Worm (Caenorhabditis elegans) whole organism, L1 larva: Measurements from ENCODE around the gene srw-71.

Experiments used
- C34B4.2 ChIP-seq: sonication (generic microtip); optimal IDR thresholded peaks from 2 replicates; lab custom pipeline; 2017; ENCODE audit warnings: mild to moderate bottlenecking, missing genetic modification characterization, missing compliant biosample characterization
- F16B12.6 ChIP-seq: fragments of 150-350 bp; optimal IDR thresholded peaks from 2 replicates; lab custom pipeline; 2014; ENCODE audit warnings: missing biosample characterization, missing genetic modification characterization
- alr-1 ChIP-seq: fragments of 200-800 bp; sonication (Bioruptor generic); optimal IDR thresholded peaks from 2 replicates; lab custom pipeline; 2018; ENCODE audit warnings: borderline replicate concordance, mild to moderate bottlenecking, missing genetic modification characterization, missing compliant biosample characterization
- ama-1 ChIP-seq: fragments of 150-350 bp; optimal IDR thresholded peaks from 2 replicates; lab custom pipeline; 2014
- blmp-1 ChIP-seq: fragments of 150-350 bp; optimal IDR thresholded peaks from 2 replicates; lab custom pipeline; 2014; ENCODE audit warnings: missing biosample characterization, missing genetic modification characterization
- ceh-90 ChIP-seq: sonication (generic microtip); optimal IDR thresholded peaks from 2 replicates; lab custom pipeline; 2016; ENCODE audit warnings: missing genetic modification characterization, missing compliant biosample characterization
- ces-1 ChIP-seq: fragments of 150-350 bp; optimal IDR thresholded peaks from 2 replicates; lab custom pipeline; 2014; ENCODE audit warnings: missing biosample characterization, missing genetic modification reagents, missing genetic modification characterization
- dpl-1 ChIP-seq, 3 experiments: fragments of 150-350 bp in 2 of 3; sonication (generic microtip) in 1 of 3; optimal IDR thresholded peaks; 2 replicates each; lab custom pipeline; 2014 to 2017; ENCODE audit warnings: missing biosample characterization in 3 of 3, missing genetic modification characterization in 3 of 3, missing genetic modification reagents in 3 of 3
- egl-27 ChIP-seq, 2 experiments: fragments of 150-350 bp in 1 of 2; sonication (generic microtip); optimal IDR thresholded peaks; 3 replicates each; lab custom pipeline; 2017 to 2018; ENCODE audit warnings: missing biosample characterization in 2 of 2, missing genetic modification characterization in 2 of 2, missing genetic modification reagents in 2 of 2
- elt-2 ChIP-seq: sonication (generic microtip); optimal IDR thresholded peaks from 2 replicates; lab custom pipeline; 2016; ENCODE audit warnings: missing genetic modification characterization, mild to moderate bottlenecking, inconsistent platforms, missing compliant biosample characterization, missing genetic modification reagents
- elt-3 ChIP-seq, 6 experiments: fragments of 150-350 bp in 1 of 6; sonication (generic microtip); optimal IDR thresholded peaks; 2 replicates each; lab custom pipeline; 2017 to 2018; ENCODE audit warnings: missing biosample characterization in 6 of 6, missing genetic modification characterization in 6 of 6, inconsistent platforms in 1 of 6
- ets-5 ChIP-seq: fragments of 200-800 bp; sonication (Bioruptor generic); IDR thresholded peaks from 2 replicates; pipeline ENCODE4 v1.3.6; 2022; ENCODE audit warnings: missing genetic modification characterization, missing compliant biosample characterization
- fkh-10 ChIP-seq: sonication (generic microtip); optimal IDR thresholded peaks from 2 replicates; lab custom pipeline; 2017; ENCODE audit warnings: missing biosample characterization, missing genetic modification reagents, missing genetic modification characterization
- fkh-8 ChIP-seq: sonication (generic microtip); optimal IDR thresholded peaks from 2 replicates; lab custom pipeline; 2016; ENCODE audit warnings: mild to moderate bottlenecking, missing genetic modification characterization, missing compliant biosample characterization
- fos-1 ChIP-seq: fragments of 150-350 bp; optimal IDR thresholded peaks from 2 replicates; lab custom pipeline; 2014; ENCODE audit warnings: missing biosample characterization, missing genetic modification characterization
- hlh-17 ChIP-seq: fragments of 200-800 bp; sonication (Bioruptor generic); optimal IDR thresholded peaks from 2 replicates; lab custom pipeline; 2018; ENCODE audit warnings: missing genetic modification characterization, mild to moderate bottlenecking, missing compliant biosample characterization, moderate library complexity, borderline replicate concordance
- hlh-4 ChIP-seq: sonication (generic microtip); optimal IDR thresholded peaks from 2 replicates; lab custom pipeline; 2016; ENCODE audit warnings: mild to moderate bottlenecking, missing genetic modification characterization, missing compliant biosample characterization
- jun-1 ChIP-seq: fragments of 150-350 bp; optimal IDR thresholded peaks from 2 replicates; lab custom pipeline; 2014; ENCODE audit warnings: missing biosample characterization, missing genetic modification reagents, missing genetic modification characterization
- lin-13 ChIP-seq: fragments of 150-350 bp; optimal IDR thresholded peaks from 2 replicates; lab custom pipeline; 2014; ENCODE audit warnings: missing biosample characterization, missing genetic modification reagents, missing genetic modification characterization
- lin-15B ChIP-seq: fragments of 150-350 bp; sonication (generic microtip); optimal IDR thresholded peaks from 3 replicates; lab custom pipeline; 2014; ENCODE audit warnings: missing biosample characterization, missing genetic modification characterization
- lin-35 ChIP-seq, 2 experiments: fragments of 150-350 bp; optimal IDR thresholded peaks; 2 replicates each; lab custom pipeline; 2014; ENCODE audit warnings: missing biosample characterization in 2 of 2, missing genetic modification characterization in 2 of 2, missing genetic modification reagents in 2 of 2
- lin-39 ChIP-seq: fragments of 150-350 bp; optimal IDR thresholded peaks from 2 replicates; lab custom pipeline; 2014; ENCODE audit warnings: missing biosample characterization, missing genetic modification reagents, missing genetic modification characterization
- mab-9 ChIP-seq: fragments of 200-800 bp; sonication (Bioruptor generic); IDR thresholded peaks from 2 replicates; pipeline ENCODE4 v1.3.6; 2022; ENCODE audit warnings: missing genetic modification reagents, missing genetic modification characterization, missing compliant biosample characterization
- mef-2 ChIP-seq: fragments of 150-350 bp; optimal IDR thresholded peaks from 2 replicates; lab custom pipeline; 2014; ENCODE audit warnings: missing biosample characterization, missing genetic modification characterization
- mep-1 ChIP-seq: fragments of 150-350 bp; optimal IDR thresholded peaks from 2 replicates; lab custom pipeline; 2014; ENCODE audit warnings: missing biosample characterization, missing genetic modification characterization
- nhr-12 ChIP-seq: sonication (generic microtip); optimal IDR thresholded peaks from 2 replicates; lab custom pipeline; 2017; ENCODE audit warnings: missing biosample characterization, missing genetic modification characterization
- nhr-19 ChIP-seq: fragments of 200-800 bp; sonication (Bioruptor generic); conservative IDR thresholded peaks from 2 replicates; pipeline ENCODE4 v1.3.6; 2022; ENCODE audit warnings: missing genetic modification characterization, missing compliant biosample characterization
- nhr-20 ChIP-seq: sonication (generic microtip); optimal IDR thresholded peaks from 2 replicates; lab custom pipeline; 2016; ENCODE audit warnings: mild to moderate bottlenecking, missing genetic modification characterization, missing compliant biosample characterization
- nhr-28 ChIP-seq: fragments of 150-350 bp; optimal IDR thresholded peaks from 2 replicates; lab custom pipeline; 2014; ENCODE audit warnings: missing biosample characterization, missing genetic modification characterization
- nhr-47 ChIP-seq: sonication (generic microtip); optimal IDR thresholded peaks from 2 replicates; lab custom pipeline; 2016; ENCODE audit warnings: mild to moderate bottlenecking, missing genetic modification characterization, moderate library complexity, missing compliant biosample characterization
- nhr-71 ChIP-seq: sonication (generic microtip); optimal IDR thresholded peaks from 2 replicates; lab custom pipeline; 2016; ENCODE audit warnings: mild to moderate bottlenecking, missing genetic modification characterization, moderate library complexity, missing compliant biosample characterization
- nhr-84 ChIP-seq: sonication (generic microtip); optimal IDR thresholded peaks from 2 replicates; lab custom pipeline; 2017; ENCODE audit warnings: missing biosample characterization, missing genetic modification characterization
- nhr-85 ChIP-seq: sonication (generic microtip); peaks from one replicate; lab custom pipeline; 2016; ENCODE audit warnings: missing genetic modification characterization, inconsistent platforms, missing compliant biosample characterization
- nhr-90 ChIP-seq: sonication (generic microtip); optimal IDR thresholded peaks from 2 replicates; lab custom pipeline; 2016; ENCODE audit warnings: mild to moderate bottlenecking, missing genetic modification characterization, missing compliant biosample characterization; ENCODE audit not compliant: poor library complexity
- pag-3 ChIP-seq: sonication (generic microtip); optimal IDR thresholded peaks from 2 replicates; lab custom pipeline; 2017; ENCODE audit warnings: missing genetic modification characterization, mild to moderate bottlenecking, missing compliant biosample characterization, antibody characterized with exemption, borderline replicate concordance; ENCODE audit not compliant: insufficient read depth
- pax-3 ChIP-seq: fragments of 200-800 bp; sonication (Bioruptor generic); optimal IDR thresholded peaks from 2 replicates; lab custom pipeline; 2018; ENCODE audit warnings: mild to moderate bottlenecking, missing genetic modification characterization, moderate library complexity, missing compliant biosample characterization
- snpc-4 ChIP-seq: fragments of 150-350 bp; optimal IDR thresholded peaks from 2 replicates; lab custom pipeline; 2014; ENCODE audit warnings: missing biosample characterization, missing genetic modification characterization
- sox-4 ChIP-seq: sonication (generic microtip); optimal IDR thresholded peaks from 2 replicates; lab custom pipeline; 2016; ENCODE audit warnings: missing genetic modification characterization, missing compliant biosample characterization
- sup-37 ChIP-seq: fragments of 200-800 bp; sonication (Bioruptor generic); optimal IDR thresholded peaks from 2 replicates; lab custom pipeline; 2018; ENCODE audit warnings: mild to moderate bottlenecking, missing genetic modification characterization, missing compliant biosample characterization
- swsn-7 ChIP-seq: sonication (generic microtip); optimal IDR thresholded peaks from 2 replicates; lab custom pipeline; 2016; ENCODE audit warnings: missing genetic modification characterization, missing compliant biosample characterization
- tbx-2 ChIP-seq: sonication (generic microtip); optimal IDR thresholded peaks from 2 replicates; lab custom pipeline; 2016; ENCODE audit warnings: missing genetic modification characterization, missing compliant biosample characterization
- unc-130 ChIP-seq: fragments of 150-350 bp; optimal IDR thresholded peaks from 2 replicates; lab custom pipeline; 2017; ENCODE audit warnings: missing biosample characterization, missing genetic modification characterization, inconsistent platforms
- unc-62 ChIP-seq: fragments of 150-350 bp; optimal IDR thresholded peaks from 2 replicates; lab custom pipeline; 2014; ENCODE audit warnings: missing biosample characterization, missing genetic modification reagents, missing genetic modification characterization
- unc-98 ChIP-seq: fragments of 200-800 bp; sonication (Bioruptor generic); IDR thresholded peaks from 2 replicates; pipeline ENCODE4 v1.3.6; 2022; ENCODE audit warnings: missing genetic modification characterization, missing compliant biosample characterization
- zag-1 ChIP-seq: fragments of 150-350 bp; optimal IDR thresholded peaks from 2 replicates; lab custom pipeline; 2014; ENCODE audit warnings: missing biosample characterization, missing genetic modification characterization
- ztf-11 ChIP-seq, 2 experiments: sonication (generic microtip); optimal IDR thresholded peaks; 2 replicates each; lab custom pipeline; 2016 to 2017; ENCODE audit warnings: missing genetic modification characterization in 2 of 2, missing biosample characterization in 1 of 2, missing compliant biosample characterization in 1 of 2

srw-71 gene

ce11 chrV:7436911-7437310 lies 6.0 kb upstream of the srw-71 start (continued):
- TF ChIP-seq lin-39 (tag; lab: Kevin White, UChicago) = no peak
- peak in 2 of 3 experiments; percentile 20 to 31 for TF ChIP-seq dpl-1 (GFP tag; optimal IDR thresholded peaks at IDR 0.05; lab: Kevin White, UChicago)
- no peak for TF ChIP-seq fkh-10 (GFP tag; lab: Kevin White, UChicago)
- TF ChIP-seq fos-1 = no peak
- peak; percentile 57 for TF ChIP-seq nhr-47 (tag; lab: Kevin White, UChicago)
- TF ChIP-seq lin-35 (GFP tag; optimal IDR thresholded peaks at IDR 0.05; lab: Kevin White, UChicago) = peak in 1 of 2 experiments; percentile 84
- no peak for TF ChIP-seq mab-9
- peak; percentile 93 for TF ChIP-seq nhr-85 (tag; lab: Kevin White, UChicago)
- TF ChIP-seq ama-1 (lab: Kevin White, UChicago) = peak; percentile 87
- TF ChIP-seq elt-3 (tag; optimal IDR thresholded peaks at IDR 0.05; lab: Kevin White, UChicago) = peak in 4 of 6 experiments; percentile 0 to 97 (median 50)
- no peak for TF ChIP-seq elt-2 (tag; lab: Kevin White, UChicago)
- TF ChIP-seq zag-1 (tag; lab: Kevin White, UChicago) = no peak
- no peak for TF ChIP-seq unc-62 (GFP tag; lab: Kevin White, UChicago)
- TF ChIP-seq sup-37 = no peak
- TF ChIP-seq hlh-17 (GFP tag; lab: Kevin White, UChicago) = no peak
- TF ChIP-seq ets-5 (GFP tag; lab: Robert Waterston, UW) = no peak
- TF ChIP-seq alr-1 (tag; lab: Kevin White, UChicago) = no peak
- no peak for TF ChIP-seq ces-1 (GFP tag; lab: Kevin White, UChicago)
- peak; percentile 4 for TF ChIP-seq swsn-7 (tag; lab: Kevin White, UChicago)
- no peak for TF ChIP-seq pax-3 (tag; lab: Kevin White, UChicago)
- peak; percentile 58 for TF ChIP-seq mep-1 (tag; lab: Kevin White, UChicago)
- TF ChIP-seq nhr-19 (GFP tag; lab: Robert Waterston, UW) = peak; percentile 79
- peak; percentile 72 for TF ChIP-seq unc-130 (tag; lab: Kevin White, UChicago)
- TF ChIP-seq nhr-12 (tag; lab: Kevin White, UChicago) = no peak
- TF ChIP-seq snpc-4 (tag; lab: Kevin White, UChicago) = no peak
- TF ChIP-seq pag-3 (tag; lab: Kevin White, UChicago) = no peak
- no peak for TF ChIP-seq sox-4 (tag; lab: Kevin White, UChicago)
- TF ChIP-seq nhr-28 (tag; lab: Kevin White, UChicago) = no peak
- no peak for TF ChIP-seq fkh-8 (tag; lab: Kevin White, UChicago)
- no peak for TF ChIP-seq mef-2 (tag; lab: Kevin White, UChicago)

ce11 chrV:7436509-7436908 lies 5.6 kb upstream of the srw-71 start:
- TF ChIP-seq lin-13 = no peak
- no peak for TF ChIP-seq ceh-90 (tag; lab: Kevin White, UChicago)
- no peak for TF ChIP-seq lin-35 (GFP tag; optimal IDR thresholded peaks at IDR 0.05; lab: Kevin White, UChicago)
- no peak for TF ChIP-seq egl-27 (tag; optimal IDR thresholded peaks at IDR 0.05; lab: Kevin White, UChicago)

ce11 chrV:7435376-7436204 lies 4.7 kb upstream of the srw-71 start, which contains the start of the genes ddo-2 and F25E5.8:
Gene ddo-2 (minus strand): TSS chrV:7435705.
Gene F25E5.8 (plus strand): TSS chrV:7435930.
- TF ChIP-seq elt-3 (tag; optimal IDR thresholded peaks at IDR 0.05; lab: Kevin White, UChicago) (peak in 1 of 6 experiments; percentile 68), unc-98 (GFP tag; lab: Robert Waterston, UW) (no peak), nhr-19 (GFP tag; lab: Robert Waterston, UW) (peak; percentile 72), F16B12.6 (tag; lab: Kevin White, UChicago) (no peak), lin-15B (tag; lab: Kevin White, UChicago) (no peak), mep-1 (tag; lab: Kevin White, UChicago) (no peak), nhr-71 (tag; lab: Kevin White, UChicago) (no peak), hlh-4 (tag; lab: Kevin White, UChicago) (no peak), tbx-2 (tag; lab: Kevin White, UChicago) (peak; percentile 20), elt-2 (tag; lab: Kevin White, UChicago) (no peak), nhr-84 (tag; lab: Kevin White, UChicago) (no peak), C34B4.2 (tag; lab: Kevin White, UChicago) (no peak), unc-62 (GFP tag; lab: Kevin White, UChicago) (no peak), ama-1 (lab: Kevin White, UChicago) (no peak), nhr-90 (tag; lab: Kevin White, UChicago) (peak; percentile 48), jun-1 (tag; lab: Kevin White, UChicago) (no peak), fkh-10 (GFP tag; lab: Kevin White, UChicago) (no peak), lin-13 (no peak), lin-35 (GFP tag; optimal IDR thresholded peaks at IDR 0.05; lab: Kevin White, UChicago) (peak in 1 of 2 experiments; percentile 31), nhr-20 (peak; percentile 19), unc-130 (tag; lab: Kevin White, UChicago) (peak; percentile 81), ztf-11 (tag; optimal IDR thresholded peaks at IDR 0.05; lab: Kevin White, UChicago) (no peak), sup-37 (no peak), blmp-1 (tag; lab: Kevin White, UChicago) (peak; percentile 83)
